Worm (Caenorhabditis elegans): ENCODE results near the gene Y57G11B.3.
A peak's percentile ranks its signal among the peaks of the same experiment; 100 is the strongest.

DNA sequence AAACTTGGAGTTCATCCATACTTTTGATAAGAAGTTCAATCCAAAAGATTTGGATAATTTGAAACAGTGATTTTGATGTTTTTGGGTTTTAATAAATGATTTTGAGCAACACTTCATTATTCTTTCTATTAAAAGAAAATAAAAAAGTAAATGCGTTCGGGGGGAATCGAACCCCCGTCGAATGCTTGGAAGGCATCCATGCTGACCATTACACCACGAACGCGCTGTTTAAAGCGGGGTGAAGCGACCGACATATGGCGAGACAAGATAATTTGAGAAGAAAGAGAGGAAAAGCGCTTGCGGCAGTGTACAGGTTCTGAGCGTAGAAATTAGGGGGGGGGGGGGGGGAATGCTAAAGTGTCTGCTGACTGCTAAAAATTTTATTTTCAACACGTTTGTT, 2.3 kb upstream of the Y57G11B.3 start:
- TF ChIP-seq nhr-2 (tag; optimal IDR thresholded peaks at IDR 0.05) (no peak), bed-3 (GFP tag; optimal IDR thresholded peaks at IDR 0.05) (peak; percentile 22), unc-62 (GFP tag; optimal IDR thresholded peaks at IDR 0.05) (no peak), ztf-11 (tag; optimal IDR thresholded peaks at IDR 0.05) (no peak), lsy-2 (tag; optimal IDR thresholded peaks at IDR 0.05) (no peak), nhr-12 (tag; optimal IDR thresholded peaks at IDR 0.05) (no peak), mab-5 (tag; optimal IDR thresholded peaks at IDR 0.05) (no peak)
